1 worm cellular context compared by ENCODE assay signal in the genomic region with DNA sequence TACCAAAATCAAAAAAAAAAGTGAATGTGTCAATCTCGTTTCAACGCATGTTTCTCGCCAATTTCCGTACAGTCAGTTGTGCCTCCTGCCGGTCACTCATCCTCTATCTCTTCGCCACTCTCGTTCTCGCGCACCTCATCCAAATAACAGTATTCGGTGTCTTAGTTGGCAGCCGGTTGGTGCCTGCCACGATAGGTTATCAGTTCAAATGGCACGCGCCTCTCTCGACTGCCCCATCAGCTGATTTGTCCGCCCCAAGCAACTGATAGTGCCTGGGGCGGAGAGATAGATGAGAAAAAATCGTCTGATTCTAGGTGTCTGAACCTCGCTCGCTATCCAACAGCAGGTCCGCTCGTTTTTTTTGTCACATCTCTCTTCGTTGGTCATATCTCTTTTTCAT.
TF ChIP-seq lines count a peak whose summit lies in the region.

No protein-coding gene starts in this region.

TF ChIP-seq in whole organism, L1 larva, 84 proteins besides CTCF, POLR2A, EP300 and RAD21 (continued from another document):
- TF ChIP-seq nhr-71 (tag; optimal IDR thresholded peaks at IDR 0.05; lab: Kevin White, UChicago) (peak; percentile 76), skn-1 (tag; optimal IDR thresholded peaks at IDR 0.05; lab: Kevin White, UChicago) (peak; percentile 68), irx-1 (tag; optimal IDR thresholded peaks at IDR 0.05; lab: Kevin White, UChicago) (no peak), jun-1 (tag; optimal IDR thresholded peaks at IDR 0.05; lab: Kevin White, UChicago) (no peak), Y116A8C.19 (tag; optimal IDR thresholded peaks at IDR 0.05; lab: Kevin White, UChicago; ENCODE audit: borderline replicate concordance) (no peak), egl-27 (tag; optimal IDR thresholded peaks at IDR 0.05; lab: Kevin White, UChicago) (peak in 1 of 2 experiments; percentile 58), nhr-85 (tag; lab: Kevin White, UChicago) (peak; percentile 93), sptf-1 (tag; optimal IDR thresholded peaks at IDR 0.05; lab: Kevin White, UChicago) (no peak), grh-1 (GFP tag; IDR thresholded peaks at IDR 0.05; lab: Robert Waterston, UW) (0 out of 2 replicates have a peak, but pooled peaks have one; percentile 43), aha-1 (tag; optimal IDR thresholded peaks at IDR 0.05; lab: Kevin White, UChicago) (no peak), fos-1 (tag; optimal IDR thresholded peaks at IDR 0.05; lab: Kevin White, UChicago) (no peak), pag-3 (tag; optimal IDR thresholded peaks at IDR 0.05; lab: Kevin White, UChicago; ENCODE audit: borderline replicate concordance, insufficient read depth) (peak; percentile 100), sox-4 (tag; optimal IDR thresholded peaks at IDR 0.05; lab: Kevin White, UChicago) (no peak), snu-23 (GFP tag; optimal IDR thresholded peaks at IDR 0.05; lab: Kevin White, UChicago) (peak; percentile 68), pqm-1 (tag; optimal IDR thresholded peaks at IDR 0.05; lab: Kevin White, UChicago) (no peak), efl-1 (optimal IDR thresholded peaks at IDR 0.05; lab: Kevin White, UChicago) (no peak), efl-1 (GFP tag; optimal IDR thresholded peaks at IDR 0.05 in 1 of 2; lab: Kevin White, UChicago) (no peak), rnt-1 (tag; optimal IDR thresholded peaks at IDR 0.05; lab: Kevin White, UChicago) (peak; percentile 48), elt-3 (tag; optimal IDR thresholded peaks at IDR 0.05; lab: Kevin White, UChicago) (peak; percentile 69 to 78 (median 74)), xbp-1 (tag; optimal IDR thresholded peaks at IDR 0.05; lab: Kevin White, UChicago) (no peak), lir-3 (tag; optimal IDR thresholded peaks at IDR 0.05; lab: Kevin White, UChicago; ENCODE audit: poor library complexity) (no peak), lin-15B (tag; optimal IDR thresholded peaks at IDR 0.05; lab: Kevin White, UChicago) (no peak), zip-4 (GFP tag; optimal IDR thresholded peaks at IDR 0.05; lab: Kevin White, UChicago) (no peak), ceh-8 (GFP tag; optimal IDR thresholded peaks at IDR 0.05; lab: Kevin White, UChicago) (no peak), fkh-4 (tag; optimal IDR thresholded peaks at IDR 0.05; lab: Kevin White, UChicago; ENCODE audit: borderline replicate concordance) (no peak), mdl-1 (tag; optimal IDR thresholded peaks at IDR 0.05; lab: Kevin White, UChicago) (peak in 1 of 2 experiments; percentile 83), nhr-12 (tag; optimal IDR thresholded peaks at IDR 0.05; lab: Kevin White, UChicago) (no peak), mef-2 (tag; optimal IDR thresholded peaks at IDR 0.05; lab: Kevin White, UChicago) (no peak), nhr-90 (tag; optimal IDR thresholded peaks at IDR 0.05; lab: Kevin White, UChicago; ENCODE audit: poor library complexity) (peak; percentile 67), nhr-77 (tag; optimal IDR thresholded peaks at IDR 0.05; lab: Kevin White, UChicago) (no peak), isw-1 (GFP tag; IDR thresholded peaks at IDR 0.05; lab: Robert Waterston, UW) (no peak), tlp-1 (tag; optimal IDR thresholded peaks at IDR 0.05; lab: Kevin White, UChicago) (no peak), blmp-1 (tag; optimal IDR thresholded peaks at IDR 0.05; lab: Kevin White, UChicago) (peak; percentile 48), ceh-90 (tag; optimal IDR thresholded peaks at IDR 0.05; lab: Kevin White, UChicago) (no peak), elt-2 (tag; optimal IDR thresholded peaks at IDR 0.05; lab: Kevin White, UChicago) (peak; percentile 54), swsn-7 (tag; optimal IDR thresholded peaks at IDR 0.05; lab: Kevin White, UChicago) (no peak), zag-1 (tag; optimal IDR thresholded peaks at IDR 0.05; lab: Kevin White, UChicago) (no peak)
TF ChIP-seq in whole organism, L1 larva: peak in this region for 24.
